Worm (Caenorhabditis elegans) whole organism, mixed stage, embryonic: ENCODE results near the gene ceh-20.

Experiments
- M03D4.4 ChIP-seq: sonication (generic microtip); optimal IDR thresholded peaks from 2 replicates; lab custom pipeline; 2017; ENCODE audit warnings: mild to moderate bottlenecking, missing genetic modification characterization, missing compliant biosample characterization
- bed-3 ChIP-seq: fragments of 200-800 bp; sonication (Bioruptor generic); optimal IDR thresholded peaks from 3 replicates; lab custom pipeline; 2018; ENCODE audit warnings: mild to moderate bottlenecking, missing genetic modification characterization, moderate library complexity, missing compliant biosample characterization
- blmp-1 ChIP-seq: fragments of 150-350 bp; optimal IDR thresholded peaks from 2 replicates; lab custom pipeline; 2014; ENCODE audit warnings: missing biosample characterization, missing genetic modification characterization
- ceh-39 ChIP-seq: fragments of 150-350 bp; optimal IDR thresholded peaks from 2 replicates; lab custom pipeline; 2014; ENCODE audit warnings: missing biosample characterization, missing genetic modification characterization
- ceh-43 ChIP-seq: fragments of 200-800 bp; sonication (Bioruptor generic); optimal IDR thresholded peaks from 2 replicates; lab custom pipeline; 2018; ENCODE audit warnings: mild to moderate bottlenecking, missing genetic modification characterization, moderate library complexity, missing compliant biosample characterization
- ceh-83 ChIP-seq: fragments of 200-800 bp; sonication (Bioruptor generic); optimal IDR thresholded peaks from 2 replicates; lab custom pipeline; 2018; ENCODE audit warnings: mild to moderate bottlenecking, missing genetic modification characterization, missing compliant biosample characterization
- ces-1 ChIP-seq: fragments of 150-350 bp; optimal IDR thresholded peaks from 2 replicates; lab custom pipeline; 2014; ENCODE audit warnings: missing biosample characterization, missing genetic modification reagents, missing genetic modification characterization
- cnd-1 ChIP-seq: fragments of 200-800 bp; sonication (Bioruptor generic); optimal IDR thresholded peaks from 2 replicates; lab custom pipeline; 2018; ENCODE audit warnings: mild to moderate bottlenecking, missing genetic modification characterization, missing compliant biosample characterization
- drap-1 ChIP-seq: fragments of 200-800 bp; sonication (Bioruptor generic); optimal IDR thresholded peaks from 3 replicates; lab custom pipeline; 2018; ENCODE audit warnings: mild to moderate bottlenecking, missing genetic modification characterization, missing compliant biosample characterization
- elt-1 ChIP-seq: sonication (generic microtip); optimal IDR thresholded peaks from 2 replicates; lab custom pipeline; 2017; ENCODE audit warnings: missing genetic modification characterization, mild to moderate bottlenecking, missing compliant biosample characterization, antibody characterized with exemption, moderate library complexity, borderline replicate concordance; ENCODE audit not compliant: insufficient read depth
- elt-3 ChIP-seq: fragments of 150-350 bp; optimal IDR thresholded peaks from 2 replicates; lab custom pipeline; 2014; ENCODE audit warnings: missing biosample characterization, missing genetic modification characterization
- flh-1 ChIP-seq: fragments of 200-800 bp; sonication (Bioruptor generic); optimal IDR thresholded peaks from 2 replicates; lab custom pipeline; 2018; ENCODE audit warnings: mild to moderate bottlenecking, missing genetic modification characterization, moderate library complexity, missing compliant biosample characterization
- ham-2 ChIP-seq: fragments of 200-800 bp; sonication (Bioruptor generic); optimal IDR thresholded peaks from 2 replicates; lab custom pipeline; 2018; ENCODE audit warnings: mild to moderate bottlenecking, missing genetic modification characterization, missing compliant biosample characterization
- hlh-1 ChIP-seq: fragments of 150-350 bp; optimal IDR thresholded peaks from 2 replicates; lab custom pipeline; 2014; ENCODE audit warnings: missing biosample characterization, missing genetic modification reagents, missing genetic modification characterization
- lin-13 ChIP-seq: fragments of 150-350 bp; optimal IDR thresholded peaks from 2 replicates; lab custom pipeline; 2014; ENCODE audit warnings: missing biosample characterization, missing genetic modification characterization
- lin-32 ChIP-seq: fragments of 200-800 bp; sonication (Bioruptor generic); optimal IDR thresholded peaks from 2 replicates; lab custom pipeline; 2018; ENCODE audit warnings: mild to moderate bottlenecking, missing genetic modification characterization, missing compliant biosample characterization
- lsy-2 ChIP-seq: fragments of 150-350 bp; optimal IDR thresholded peaks from 2 replicates; lab custom pipeline; 2014; ENCODE audit warnings: missing biosample characterization, missing genetic modification characterization
- mab-5 ChIP-seq: fragments of 150-350 bp; optimal IDR thresholded peaks from 2 replicates; lab custom pipeline; 2014; ENCODE audit warnings: missing biosample characterization, missing genetic modification characterization
- mep-1 ChIP-seq: fragments of 150-350 bp; optimal IDR thresholded peaks from 2 replicates; lab custom pipeline; 2017; ENCODE audit warnings: missing biosample characterization, missing genetic modification reagents, missing genetic modification characterization, inconsistent platforms
- mls-2 ChIP-seq: sonication (generic microtip); optimal IDR thresholded peaks from 2 replicates; lab custom pipeline; 2016; ENCODE audit warnings: mild to moderate bottlenecking, missing genetic modification characterization, moderate library complexity, missing compliant biosample characterization
- nhr-12 ChIP-seq: fragments of 150-350 bp; optimal IDR thresholded peaks from 2 replicates; lab custom pipeline; 2014; ENCODE audit warnings: missing biosample characterization, missing genetic modification characterization
- nhr-2 ChIP-seq: fragments of 150-350 bp; optimal IDR thresholded peaks from 2 replicates; lab custom pipeline; 2014; ENCODE audit warnings: missing biosample characterization, missing genetic modification characterization
- nhr-237 ChIP-seq: fragments of 150-350 bp; optimal IDR thresholded peaks from 2 replicates; lab custom pipeline; 2014; ENCODE audit warnings: missing biosample characterization, missing genetic modification characterization
- nhr-28 ChIP-seq: fragments of 150-350 bp; optimal IDR thresholded peaks from 2 replicates; lab custom pipeline; 2014; ENCODE audit warnings: missing biosample characterization, missing genetic modification characterization
- nhr-76 ChIP-seq: sonication (generic microtip); optimal IDR thresholded peaks from 2 replicates; lab custom pipeline; 2017; ENCODE audit warnings: missing biosample characterization, missing genetic modification characterization
- pha-4 ChIP-seq: fragments of 150-350 bp; optimal IDR thresholded peaks from 2 replicates; lab custom pipeline; 2018; ENCODE audit warnings: missing biosample characterization, missing genetic modification reagents, missing genetic modification characterization
- sem-2 ChIP-seq: fragments of 200-800 bp; sonication (Bioruptor generic); optimal IDR thresholded peaks from 2 replicates; lab custom pipeline; 2018; ENCODE audit warnings: mild to moderate bottlenecking, missing genetic modification characterization, missing compliant biosample characterization
- snpc-4 ChIP-seq: fragments of 150-350 bp; optimal IDR thresholded peaks from 2 replicates; lab custom pipeline; 2014; ENCODE audit warnings: missing biosample characterization, missing genetic modification characterization
- sptf-1 ChIP-seq: sonication (generic microtip); optimal IDR thresholded peaks from 2 replicates; lab custom pipeline; 2017; ENCODE audit warnings: mild to moderate bottlenecking, missing genetic modification characterization, moderate library complexity, missing compliant biosample characterization
- tbx-8 ChIP-seq: fragments of 200-800 bp; sonication (Bioruptor generic); optimal IDR thresholded peaks from 2 replicates; lab custom pipeline; 2018; ENCODE audit warnings: mild to moderate bottlenecking, missing genetic modification characterization, moderate library complexity, missing compliant biosample characterization
- unc-120 ChIP-seq: sonication (generic microtip); optimal IDR thresholded peaks from 2 replicates; lab custom pipeline; 2017; ENCODE audit warnings: missing genetic modification characterization, missing compliant biosample characterization; ENCODE audit not compliant: poor library complexity, severe bottlenecking
- unc-39 ChIP-seq: fragments of 150-350 bp; optimal IDR thresholded peaks from 2 replicates; lab custom pipeline; 2014; ENCODE audit warnings: missing biosample characterization, missing genetic modification characterization
- unc-62 ChIP-seq: fragments of 150-350 bp; optimal IDR thresholded peaks from 2 replicates; lab custom pipeline; 2014; ENCODE audit warnings: missing biosample characterization, missing genetic modification reagents, missing genetic modification characterization
- zip-8 ChIP-seq: fragments of 150-350 bp; optimal IDR thresholded peaks from 2 replicates; lab custom pipeline; 2014; ENCODE audit warnings: missing biosample characterization, missing genetic modification characterization
- ztf-11 ChIP-seq: fragments of 150-350 bp; optimal IDR thresholded peaks from 2 replicates; lab custom pipeline; 2014; ENCODE audit warnings: missing biosample characterization, missing genetic modification characterization

ceh-20 gene

ce11 chrIII:7030044-7030804 is 50.5 kb downstream of the ceh-20 start:
- TF ChIP-seq unc-39 (tag; lab: Kevin White, UChicago): no peak
- no peak for TF ChIP-seq elt-1 (tag; lab: Kevin White, UChicago)
- peak; percentile 33 for TF ChIP-seq bed-3 (GFP tag; lab: Kevin White, UChicago)
- peak; percentile 71 for TF ChIP-seq M03D4.4 (tag; lab: Kevin White, UChicago)
- TF ChIP-seq snpc-4 (tag; lab: Kevin White, UChicago): no peak
- no peak for TF ChIP-seq tbx-8
- TF ChIP-seq ceh-43 (GFP tag; lab: Kevin White, UChicago): peak; percentile 38
- TF ChIP-seq nhr-76 (tag; lab: Kevin White, UChicago): no peak
- TF ChIP-seq nhr-237 (tag; lab: Kevin White, UChicago): no peak
- peak; percentile 75 for TF ChIP-seq sptf-1 (tag; lab: Kevin White, UChicago)
- no peak for TF ChIP-seq unc-62 (GFP tag; lab: Kevin White, UChicago)
- TF ChIP-seq ceh-83 (GFP tag; lab: Kevin White, UChicago): peak; percentile 71
- TF ChIP-seq mab-5 (tag; lab: Kevin White, UChicago): no peak
- no peak for TF ChIP-seq lin-13
- TF ChIP-seq ham-2 (GFP tag; lab: Kevin White, UChicago): no peak
- no peak for TF ChIP-seq zip-8
- TF ChIP-seq pha-4 (tag; lab: Kevin White, UChicago): no peak
- peak; percentile 61 for TF ChIP-seq sem-2 (GFP tag; lab: Kevin White, UChicago)
- TF ChIP-seq ceh-39 (tag; lab: Kevin White, UChicago): no peak
- TF ChIP-seq blmp-1 (tag; lab: Kevin White, UChicago): no peak
- peak; percentile 75 for TF ChIP-seq cnd-1 (tag; lab: Kevin White, UChicago)
- TF ChIP-seq hlh-1 (tag; lab: Kevin White, UChicago): no peak
- TF ChIP-seq ztf-11 (tag; lab: Kevin White, UChicago): no peak
- no peak for TF ChIP-seq lin-32
- TF ChIP-seq mep-1 (tag; lab: Kevin White, UChicago): no peak
- no peak for TF ChIP-seq ces-1
- peak; percentile 49 for TF ChIP-seq mls-2 (tag; lab: Kevin White, UChicago)
- TF ChIP-seq drap-1 (GFP tag; lab: Kevin White, UChicago): peak; percentile 34
- TF ChIP-seq elt-3 (tag; lab: Kevin White, UChicago): no peak
- no peak for TF ChIP-seq nhr-28 (tag; lab: Kevin White, UChicago)
- TF ChIP-seq nhr-2 (tag; lab: Kevin White, UChicago): no peak
- TF ChIP-seq nhr-12 (tag; lab: Kevin White, UChicago): no peak
- peak; percentile 10 for TF ChIP-seq lsy-2 (tag; lab: Kevin White, UChicago)
- TF ChIP-seq unc-120 (tag; lab: Kevin White, UChicago): peak; percentile 45
- TF ChIP-seq flh-1 (GFP tag; lab: Kevin White, UChicago): no peak
